Fruit fly (Drosophila melanogaster) whole organism, embryonic: ENCODE data around the gene CG31816.

Source experiments
- Ada2b ChIP-seq: fragments of 200-800 bp; sonication (Bioruptor generic); IDR thresholded peaks from 2 replicates; pipeline ENCODE4 v1.3.6; 2022; ENCODE audit warnings: missing biosample characterization, missing genetic modification characterization
- Aef1 ChIP-seq: fragments of 200-800 bp; sonication (Bioruptor generic); IDR thresholded peaks from 3 replicates; pipeline ENCODE4 v1.3.6; 2022; ENCODE audit warnings: missing biosample characterization, missing genetic modification characterization
- BtbVII ChIP-seq: fragments of 200-800 bp; sonication (Bioruptor generic); optimal IDR thresholded peaks from 3 replicates; lab custom pipeline; 2017; ENCODE audit warnings: missing biosample characterization, mild to moderate bottlenecking, missing genetic modification characterization
- Bteb2 ChIP-seq: fragments of 200-800 bp; sonication (Bioruptor generic); optimal IDR thresholded peaks from 2 replicates; lab custom pipeline; 2016; ENCODE audit warnings: missing biosample characterization, missing genetic modification characterization
- C15 ChIP-seq: fragments of 200-800 bp; sonication (Bioruptor generic); IDR thresholded peaks from 3 replicates; pipeline ENCODE4 v1.3.6; 2022; ENCODE audit warnings: missing biosample characterization, missing genetic modification characterization
- CG10431 ChIP-seq: fragments of 200-800 bp; sonication (Bioruptor generic); optimal IDR thresholded peaks from 3 replicates; lab custom pipeline; 2018; ENCODE audit warnings: missing biosample characterization, mild to moderate bottlenecking, missing genetic modification characterization
- CG10543 ChIP-seq: fragments of 200-800 bp; sonication (Bioruptor generic); optimal IDR thresholded peaks from 3 replicates; lab custom pipeline; 2017; ENCODE audit warnings: missing biosample characterization, mild to moderate bottlenecking, missing genetic modification characterization, moderate library complexity
- CG10979 ChIP-seq: fragments of 200-800 bp; sonication (Bioruptor generic); optimal IDR thresholded peaks from 2 replicates; lab custom pipeline; 2018; ENCODE audit warnings: missing biosample characterization, mild to moderate bottlenecking, missing genetic modification characterization, moderate library complexity
- CG11093 ChIP-seq: fragments of 200-800 bp; sonication (Bioruptor generic); IDR thresholded peaks from 3 replicates; pipeline ENCODE4 v1.3.6; 2022; ENCODE audit warnings: missing biosample characterization, missing genetic modification characterization
- CG11696 ChIP-seq: fragments of 200-800 bp; sonication (Bioruptor generic); IDR thresholded peaks from 2 replicates; pipeline ENCODE4 v1.3.6; 2022; ENCODE audit warnings: missing biosample characterization, missing genetic modification characterization
- CG11723 ChIP-seq: fragments of 200-800 bp; sonication (Bioruptor generic); optimal IDR thresholded peaks from 2 replicates; lab custom pipeline; 2017; ENCODE audit warnings: missing biosample characterization, mild to moderate bottlenecking, missing genetic modification characterization
- CG12391 ChIP-seq: fragments of 200-800 bp; sonication (Bioruptor generic); optimal IDR thresholded peaks from 3 replicates; lab custom pipeline; 2018; ENCODE audit warnings: missing biosample characterization, mild to moderate bottlenecking, missing genetic modification characterization, moderate library complexity
- CG14710 ChIP-seq: fragments of 200-800 bp; sonication (Bioruptor generic); optimal IDR thresholded peaks from 3 replicates; lab custom pipeline; 2019; ENCODE audit warnings: missing biosample characterization, mild to moderate bottlenecking, missing genetic modification characterization, moderate library complexity
- CG15011 ChIP-seq: fragments of 200-800 bp; sonication (Bioruptor generic); optimal IDR thresholded peaks from 3 replicates; lab custom pipeline; 2018; ENCODE audit warnings: missing biosample characterization, mild to moderate bottlenecking, missing genetic modification characterization
- CG15073 ChIP-seq: fragments of 200-800 bp; sonication (Bioruptor generic); optimal IDR thresholded peaks from 2 replicates; lab custom pipeline; 2016; ENCODE audit warnings: missing biosample characterization, missing genetic modification characterization
- CG15269 ChIP-seq: fragments of 200-800 bp; sonication (Bioruptor generic); optimal IDR thresholded peaks from 2 replicates; lab custom pipeline; 2018; ENCODE audit warnings: missing biosample characterization, mild to moderate bottlenecking, missing genetic modification characterization, moderate library complexity
- CG1603 ChIP-seq: fragments of 200-800 bp; sonication (Bioruptor generic); optimal IDR thresholded peaks from 2 replicates; lab custom pipeline; 2019; ENCODE audit warnings: missing biosample characterization, mild to moderate bottlenecking, missing genetic modification characterization, moderate library complexity
- CG17359 ChIP-seq: fragments of 200-800 bp; sonication (Bioruptor generic); optimal IDR thresholded peaks from 3 replicates; lab custom pipeline; 2018; ENCODE audit warnings: missing biosample characterization, mild to moderate bottlenecking, missing genetic modification characterization, moderate library complexity
- CG17568 ChIP-seq: fragments of 200-800 bp; sonication (Bioruptor generic); optimal IDR thresholded peaks from 2 replicates; lab custom pipeline; 2018; ENCODE audit warnings: missing biosample characterization, mild to moderate bottlenecking, missing genetic modification characterization, moderate library complexity
- CG30403 ChIP-seq: fragments of 200-800 bp; sonication (Bioruptor generic); optimal IDR thresholded peaks from 3 replicates; lab custom pipeline; 2016; ENCODE audit warnings: missing biosample characterization, missing genetic modification characterization
- CG7786 ChIP-seq: fragments of 200-800 bp; sonication (Bioruptor generic); optimal IDR thresholded peaks from 2 replicates; lab custom pipeline; 2016; ENCODE audit warnings: missing biosample characterization, missing genetic modification characterization
- CG7839 ChIP-seq: fragments of 200-800 bp; sonication (Bioruptor generic); optimal IDR thresholded peaks from 3 replicates; lab custom pipeline; 2018; ENCODE audit warnings: missing biosample characterization, mild to moderate bottlenecking, missing genetic modification characterization, moderate library complexity
- CG7928 ChIP-seq: fragments of 200-800 bp; sonication (Bioruptor generic); optimal IDR thresholded peaks from 2 replicates; lab custom pipeline; 2017; ENCODE audit warnings: missing biosample characterization, mild to moderate bottlenecking, missing genetic modification characterization
- CG7987 ChIP-seq: fragments of 200-800 bp; sonication (Bioruptor generic); optimal IDR thresholded peaks from 2 replicates; lab custom pipeline; 2018; ENCODE audit warnings: missing biosample characterization, mild to moderate bottlenecking, missing genetic modification characterization, moderate library complexity
- CG8281 ChIP-seq: fragments of 200-800 bp; sonication (Bioruptor generic); optimal IDR thresholded peaks from 2 replicates; lab custom pipeline; 2018; ENCODE audit warnings: missing biosample characterization, mild to moderate bottlenecking, missing genetic modification characterization, moderate library complexity
- CG9437 ChIP-seq: fragments of 200-800 bp; sonication (Bioruptor generic); optimal IDR thresholded peaks from 2 replicates; lab custom pipeline; 2018; ENCODE audit warnings: missing biosample characterization, mild to moderate bottlenecking, missing genetic modification characterization
- CG9932 ChIP-seq: fragments of 200-800 bp; sonication (Bioruptor generic); IDR thresholded peaks from 2 replicates; pipeline ENCODE4 v1.3.6; 2022; ENCODE audit warnings: missing biosample characterization, missing genetic modification characterization
- Camta ChIP-seq: fragments of 200-800 bp; sonication (Bioruptor generic); optimal IDR thresholded peaks from 2 replicates; lab custom pipeline; 2016; ENCODE audit warnings: missing biosample characterization, missing genetic modification characterization
- Doc2 ChIP-seq: fragments of 200-800 bp; sonication (Bioruptor generic); IDR thresholded peaks from 2 replicates; pipeline ENCODE4 v1.3.6; 2022; ENCODE audit warnings: missing biosample characterization, missing genetic modification characterization
- Jarid2 ChIP-seq: fragments of 200-800 bp; sonication (Bioruptor generic); optimal IDR thresholded peaks from 3 replicates; lab custom pipeline; 2017; ENCODE audit warnings: mild to moderate bottlenecking, missing biosample characterization, missing genetic modification reagents, missing genetic modification characterization
- Lhr ChIP-seq: fragments of 200-800 bp; sonication (Bioruptor generic); optimal IDR thresholded peaks from 3 replicates; lab custom pipeline; 2017; ENCODE audit warnings: mild to moderate bottlenecking, missing biosample characterization, missing genetic modification reagents, missing genetic modification characterization
- MTF-1 ChIP-seq: fragments of 200-800 bp; sonication (Bioruptor generic); optimal IDR thresholded peaks from 2 replicates; lab custom pipeline; 2018; ENCODE audit warnings: missing biosample characterization, mild to moderate bottlenecking, missing genetic modification characterization, borderline replicate concordance
- NC2α ChIP-seq: fragments of 200-800 bp; sonication (Bioruptor generic); optimal IDR thresholded peaks from 2 replicates; lab custom pipeline; 2016; ENCODE audit warnings: missing biosample characterization, missing genetic modification characterization
- NK7.1 ChIP-seq: fragments of 200-800 bp; sonication (Bioruptor generic); optimal IDR thresholded peaks from 3 replicates; lab custom pipeline; 2016; ENCODE audit warnings: missing biosample characterization, missing genetic modification characterization
- Neu2 ChIP-seq: fragments of 200-800 bp; sonication (Bioruptor generic); optimal IDR thresholded peaks from 3 replicates; lab custom pipeline; 2016; ENCODE audit warnings: missing biosample characterization, missing genetic modification characterization, borderline replicate concordance
- Vsx1 ChIP-seq: fragments of 200-800 bp; sonication (Bioruptor generic); optimal IDR thresholded peaks from 2 replicates; lab custom pipeline; 2017; ENCODE audit warnings: missing biosample characterization, mild to moderate bottlenecking, missing genetic modification characterization, missing genetic modification reagents
- ap ChIP-seq: fragments of 200-800 bp; sonication (Bioruptor generic); IDR thresholded peaks from 2 replicates; pipeline ENCODE4 v1.3.6; 2022; ENCODE audit warnings: missing biosample characterization, missing genetic modification characterization
- ase ChIP-seq: fragments of 200-800 bp; sonication (Bioruptor generic); IDR thresholded peaks from 3 replicates; pipeline ENCODE4 v1.3.6; 2022; ENCODE audit warnings: missing biosample characterization, missing genetic modification characterization
- caup ChIP-seq: fragments of 200-800 bp; sonication (Bioruptor generic); optimal IDR thresholded peaks from 3 replicates; lab custom pipeline; 2017; ENCODE audit warnings: missing biosample characterization, mild to moderate bottlenecking, missing genetic modification characterization, moderate library complexity; ENCODE audit not compliant: severe bottlenecking
- chif ChIP-seq, 2 experiments: fragments of 200-800 bp; sonication (Bioruptor generic); optimal IDR thresholded peaks; 3 replicates each; lab custom pipeline; 2016; ENCODE audit warnings: missing biosample characterization in 2 of 2, missing genetic modification characterization in 2 of 2
- en ChIP-seq: fragments of 200-800 bp; sonication (Bioruptor generic); optimal IDR thresholded peaks from 2 replicates; lab custom pipeline; 2016; ENCODE audit warnings: missing biosample characterization, missing genetic modification characterization
- eyg ChIP-seq: fragments of 200-800 bp; sonication (Bioruptor generic); optimal IDR thresholded peaks from 3 replicates; lab custom pipeline; 2016; ENCODE audit warnings: missing biosample characterization, missing genetic modification characterization
- fu2 ChIP-seq: fragments of 200-800 bp; sonication (Bioruptor generic); optimal IDR thresholded peaks from 2 replicates; lab custom pipeline; 2016; ENCODE audit warnings: missing biosample characterization, missing genetic modification characterization
- lilli ChIP-seq: fragments of 200-800 bp; sonication (Bioruptor generic); optimal IDR thresholded peaks from 3 replicates; lab custom pipeline; 2016; ENCODE audit warnings: missing biosample characterization, missing genetic modification characterization
- nerfin-1 ChIP-seq: fragments of 200-800 bp; sonication (Bioruptor generic); optimal IDR thresholded peaks from 3 replicates; lab custom pipeline; 2019; ENCODE audit warnings: missing biosample characterization, mild to moderate bottlenecking, missing genetic modification characterization, moderate library complexity
- org-1 ChIP-seq: fragments of 200-800 bp; sonication (Bioruptor generic); optimal IDR thresholded peaks from 2 replicates; lab custom pipeline; 2017; ENCODE audit warnings: missing biosample characterization, missing genetic modification characterization
- sim ChIP-seq: fragments of 200-800 bp; sonication (Bioruptor generic); IDR thresholded peaks from 2 replicates; pipeline ENCODE4 v1.3.6; 2022; ENCODE audit warnings: missing biosample characterization, missing genetic modification characterization
- slou ChIP-seq: fragments of 200-800 bp; sonication (Bioruptor generic); optimal IDR thresholded peaks from 3 replicates; lab custom pipeline; 2016; ENCODE audit warnings: missing biosample characterization, missing genetic modification characterization
- sr ChIP-seq: fragments of 200-800 bp; sonication (Bioruptor generic); IDR thresholded peaks from 3 replicates; pipeline ENCODE4 v1.3.6; 2022; ENCODE audit warnings: missing biosample characterization, missing genetic modification characterization
- zfh1 ChIP-seq: fragments of 200-800 bp; sonication (Bioruptor generic); IDR thresholded peaks from 3 replicates; pipeline ENCODE4 v1.3.6; 2022; ENCODE audit warnings: missing biosample characterization, missing genetic modification characterization

The CG31816 gene

dm6 chr2L:16535071-16535581 lies 7.2 kb upstream of the CG31816 start (continued):
- peak; percentile 89 for TF ChIP-seq slou (GFP tag; lab: Kevin White, UChicago)
- TF ChIP-seq Vsx1 (GFP tag; lab: Kevin White, UChicago) = no peak
- TF ChIP-seq zfh1 (GFP tag; lab: Robert Waterston, UW) = peak; percentile 48; the same call in 1 of the 3 replicates
- peak; percentile 51 for TF ChIP-seq CG9437 (GFP tag; lab: Kevin White, UChicago)
- peak; percentile 40 for TF ChIP-seq nerfin-1 (tag; lab: Kevin White, UChicago)
- peak; percentile 60 for TF ChIP-seq eyg (GFP tag; lab: Kevin White, UChicago)
- peak; percentile 76 for TF ChIP-seq CG7786
- no peak for TF ChIP-seq Doc2 (GFP tag; lab: Robert Waterston, UW)
- no peak for TF ChIP-seq CG10431 (GFP tag; lab: Kevin White, UChicago)
- TF ChIP-seq CG12391 = peak; percentile 75
- TF ChIP-seq CG30403 (GFP tag; lab: Kevin White, UChicago) = peak; percentile 83
- TF ChIP-seq CG15011 = peak; percentile 49
- TF ChIP-seq sr (GFP tag; lab: Robert Waterston, UW) = no peak
- no peak for TF ChIP-seq Ada2b (GFP tag; lab: Robert Waterston, UW)
- TF ChIP-seq CG14710 (tag; lab: Kevin White, UChicago) = peak; percentile 34
- peak; percentile 44 for TF ChIP-seq BtbVII (GFP tag; lab: Kevin White, UChicago)
- no peak for TF ChIP-seq CG11696 (GFP tag; lab: Robert Waterston, UW)
- peak; percentile 71 for TF ChIP-seq NK7.1
- peak; percentile 58; the same call in 2 of the 3 replicates for TF ChIP-seq Aef1 (GFP tag; lab: Robert Waterston, UW)
- TF ChIP-seq CG11723 (GFP tag; lab: Kevin White, UChicago) = peak; percentile 39
- TF ChIP-seq Bteb2 (GFP tag; lab: Kevin White, UChicago) = peak; percentile 73
- peak; percentile 10 for TF ChIP-seq NC2α
- TF ChIP-seq sim (GFP tag; lab: Robert Waterston, UW) = no peak
- peak; percentile 88 for TF ChIP-seq CG7839 (tag; lab: Kevin White, UChicago)
- peak; percentile 61 for TF ChIP-seq caup
- TF ChIP-seq Jarid2 (GFP tag; lab: Kevin White, UChicago) = peak; percentile 35
- TF ChIP-seq Camta = peak; percentile 67
- no peak for TF ChIP-seq CG7987 (GFP tag; lab: Kevin White, UChicago)
- TF ChIP-seq ap (GFP tag; lab: Robert Waterston, UW) = no peak
- TF ChIP-seq C15 (GFP tag; lab: Robert Waterston, UW) = no peak
- TF ChIP-seq CG10979 (tag; lab: Kevin White, UChicago) = peak; percentile 51
- TF ChIP-seq CG11093 (GFP tag; lab: Robert Waterston, UW) = peak; percentile 50; the same call in 1 of the 3 replicates
- peak; percentile 54 to 75 for TF ChIP-seq chif (GFP tag; optimal IDR thresholded peaks at IDR 0.05; lab: Kevin White, UChicago)
- TF ChIP-seq Lhr (GFP tag; lab: Kevin White, UChicago) = no peak
- TF ChIP-seq en (GFP tag; lab: Kevin White, UChicago) = peak; percentile 66
- no peak for TF ChIP-seq CG15073 (GFP tag; lab: Kevin White, UChicago)
- peak; percentile 34 for TF ChIP-seq CG7928
- peak; percentile 83 for TF ChIP-seq fu2 (GFP tag; lab: Kevin White, UChicago)
- peak; percentile 63 for TF ChIP-seq org-1 (GFP tag; lab: Kevin White, UChicago)
- TF ChIP-seq CG10543 (GFP tag; lab: Kevin White, UChicago) = peak; percentile 11
- peak; percentile 48 for TF ChIP-seq CG8281 (tag; lab: Kevin White, UChicago)
- peak; percentile 41 for TF ChIP-seq CG17568 (GFP tag; lab: Kevin White, UChicago)
- peak; percentile 76 for TF ChIP-seq CG17359
- no peak for TF ChIP-seq MTF-1 (GFP tag; lab: Kevin White, UChicago)
- TF ChIP-seq CG9932 (GFP tag; lab: Robert Waterston, UW) = peak; percentile 66
- no peak for TF ChIP-seq Neu2 (GFP tag; lab: Kevin White, UChicago)
- TF ChIP-seq CG1603 (tag; lab: Kevin White, UChicago) = peak; percentile 13
- 0 out of 3 replicates have a peak, but pooled peaks have one; percentile 12 for TF ChIP-seq ase (GFP tag; lab: Robert Waterston, UW)
- peak; percentile 81 for TF ChIP-seq CG15269 (tag; lab: Kevin White, UChicago)
- TF ChIP-seq lilli (GFP tag; lab: Kevin White, UChicago) = peak; percentile 89
